Fruit fly (Drosophila melanogaster) Kc167 (cell line): ENCODE measurements around the gene Lim3.

Experiments
- Myc ChIP-seq: fragments of >200 bp; optimal IDR thresholded peaks from 2 replicates; lab custom pipeline; 2017; ENCODE audit warnings: missing external identifiers
- Sin3A ChIP-seq: fragments of >200 bp; optimal IDR thresholded peaks from 2 replicates; lab custom pipeline; 2018; ENCODE audit warnings: missing external identifiers
- h ChIP-seq: fragments of >200 bp; optimal IDR thresholded peaks from 3 replicates; lab custom pipeline; 2018; ENCODE audit warnings: missing external identifiers
- insv ChIP-seq: fragments of >200 bp; optimal IDR thresholded peaks from 3 replicates; lab custom pipeline; 2018; ENCODE audit warnings: missing external identifiers
- psq ChIP-seq: fragments of >200 bp; optimal IDR thresholded peaks from 2 replicates; lab custom pipeline; 2017; ENCODE audit warnings: missing external identifiers
- ttk ChIP-seq: sonication (Bioruptor generic); optimal IDR thresholded peaks from 2 replicates; lab custom pipeline; 2017; ENCODE audit warnings: missing external identifiers

The Lim3 gene

dm6 chr2L:19098668-19099067, 9.6 kb downstream of the Lim3 start:
- TF ChIP-seq insv (no peak), ttk (lab: Kevin White, UChicago) (no peak), Myc (no peak)

- TF ChIP-seq Sin3A, result no peak
- no peak for TF ChIP-seq Myc
- TF ChIP-seq h (lab: Kevin White, UChicago), result no peak
- no peak for TF ChIP-seq psq (lab: Kevin White, UChicago)
- TF ChIP-seq ttk (lab: Kevin White, UChicago), result no peak
- no peak for TF ChIP-seq insv
Observed at dm6 chr2L:19097374-19097773, 10.9 kb downstream of the Lim3 start.

DNA sequence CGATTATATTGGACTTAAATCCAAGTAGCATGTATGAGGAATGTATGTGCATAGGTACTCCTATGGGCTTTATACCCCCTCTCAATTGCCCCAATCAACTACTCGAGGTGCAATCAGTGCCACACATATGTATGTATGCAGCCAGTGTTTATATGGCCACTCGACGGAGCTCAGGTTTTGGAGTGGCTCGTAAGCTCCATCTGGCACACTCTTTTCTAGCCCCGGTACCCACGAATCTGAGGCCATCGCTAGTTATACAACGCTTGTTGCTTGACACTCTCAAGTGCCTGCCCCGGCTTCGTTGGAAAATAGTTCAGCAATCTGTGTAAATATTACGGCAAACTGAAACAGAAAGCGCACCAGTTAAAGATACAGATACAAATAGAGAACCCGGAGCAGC, 11.9 kb downstream of the Lim3 start:
- TF ChIP-seq Sin3A, result no peak
- no peak for TF ChIP-seq psq (lab: Kevin White, UChicago)
- no peak for TF ChIP-seq ttk (lab: Kevin White, UChicago)

dm6 chr2L:19093868-19094267, 14.4 kb downstream of the Lim3 start:
- TF ChIP-seq Sin3A, result no peak
- no peak for TF ChIP-seq ttk (lab: Kevin White, UChicago)
- TF ChIP-seq Myc, result no peak
- no peak for TF ChIP-seq psq (lab: Kevin White, UChicago)
- TF ChIP-seq h (lab: Kevin White, UChicago), result no peak
- TF ChIP-seq insv, result no peak

- no peak for TF ChIP-seq Myc
- TF ChIP-seq ttk (lab: Kevin White, UChicago), result no peak
- TF ChIP-seq h (lab: Kevin White, UChicago), result no peak
- no peak for TF ChIP-seq insv
- no peak for TF ChIP-seq Sin3A
- TF ChIP-seq psq (lab: Kevin White, UChicago), result no peak
Observed at dm6 chr2L:19089385-19089784, 18.8 kb downstream of the Lim3 start.

- TF ChIP-seq h (lab: Kevin White, UChicago) (no peak), Sin3A (no peak), Myc (no peak), ttk (lab: Kevin White, UChicago) (no peak), insv (no peak), psq (lab: Kevin White, UChicago) (no peak)
Observed at dm6 chr2L:19088895-19089294, 19.3 kb downstream of the Lim3 start.

- TF ChIP-seq psq (lab: Kevin White, UChicago), result no peak
- TF ChIP-seq h (lab: Kevin White, UChicago), result no peak
- no peak for TF ChIP-seq ttk (lab: Kevin White, UChicago)
- no peak for TF ChIP-seq Myc
- TF ChIP-seq Sin3A, result no peak
- TF ChIP-seq insv, result no peak
Observed at dm6 chr2L:19083320-19083764, 24.9 kb downstream of the Lim3 start.

dm6 chr2L:19079742-19080141, 28.5 kb downstream of the Lim3 start:
- TF ChIP-seq psq (lab: Kevin White, UChicago), result no peak
- TF ChIP-seq Myc, result no peak
- TF ChIP-seq Sin3A, result no peak
- no peak for TF ChIP-seq h (lab: Kevin White, UChicago)
- no peak for TF ChIP-seq insv
- TF ChIP-seq ttk (lab: Kevin White, UChicago), result no peak

dm6 chr2L:19078928-19079327, 29.3 kb downstream of the Lim3 start, which contains the start of gene CG10700:
CG10700 (minus strand) TSS chr2L:19079028.
- TF ChIP-seq h (lab: Kevin White, UChicago) (no peak), ttk (lab: Kevin White, UChicago) (no peak), Sin3A (no peak), insv (no peak), Myc (no peak)

DNA sequence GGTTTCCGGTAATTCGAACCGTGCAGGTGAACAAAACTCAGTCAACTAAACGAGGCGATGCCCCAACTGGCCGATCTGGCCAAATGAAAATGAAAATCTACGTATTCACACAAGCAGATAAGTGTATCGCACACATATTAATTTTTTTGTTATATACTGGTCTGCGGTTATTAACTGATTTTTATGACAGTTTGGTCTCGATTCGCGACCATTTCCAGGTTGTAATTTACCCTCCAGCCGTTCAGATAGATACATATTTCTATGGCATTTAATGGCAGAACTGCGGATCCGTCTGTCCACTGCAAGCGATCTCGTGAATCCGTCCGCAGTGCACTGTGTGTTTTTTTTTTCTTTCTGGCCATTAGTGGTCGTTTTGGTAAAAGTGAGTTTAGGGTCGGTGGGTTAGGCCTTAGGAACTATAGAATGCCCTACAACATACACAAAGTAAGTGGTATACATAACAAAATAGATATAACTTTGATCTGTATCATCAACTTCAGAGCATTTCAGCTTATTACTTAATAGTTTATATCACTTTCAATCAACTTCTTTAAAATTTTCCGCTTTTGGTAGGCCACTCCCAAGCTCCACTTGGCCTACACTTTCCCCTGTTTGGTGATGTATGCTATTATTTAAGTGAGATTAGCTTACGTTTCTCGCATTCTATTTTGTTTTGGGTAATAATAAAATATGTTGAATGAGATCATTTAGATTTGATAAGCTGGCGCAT, 34.0 kb downstream of the Lim3 start, which contains the start of gene CG17572:
TSS of gene CG17572 (minus strand) at position 51 of the 730 bp plus-strand sequence.
- no peak for TF ChIP-seq insv

- TF ChIP-seq psq (lab: Kevin White, UChicago) (no peak), ttk (lab: Kevin White, UChicago) (no peak), Sin3A (no peak), h (lab: Kevin White, UChicago) (no peak), Myc (no peak), insv (no peak)
Observed at dm6 chr2L:19071713-19072112, 36.5 kb downstream of the Lim3 start.

- TF ChIP-seq Myc, result no peak
- TF ChIP-seq Sin3A, result no peak
- TF ChIP-seq ttk (lab: Kevin White, UChicago), result no peak
- no peak for TF ChIP-seq psq (lab: Kevin White, UChicago)
- no peak for TF ChIP-seq h (lab: Kevin White, UChicago)
- no peak for TF ChIP-seq insv
Observed at dm6 chr2L:19069548-19070145, 38.6 kb downstream of the Lim3 start, which contains the start of gene CG10702. CG10702 (minus strand) TSS chr2L:19069851.

dm6 chr2L:19068393-19068792, 39.8 kb downstream of the Lim3 start:
- no peak for TF ChIP-seq h (lab: Kevin White, UChicago)
